Worm (Caenorhabditis elegans) whole organism, L4 larva: ENCODE results near the gene erfa-1.

Experiments used
- ceh-32 ChIP-seq: sonication (generic microtip); optimal IDR thresholded peaks from 2 replicates; lab custom pipeline; 2016; ENCODE audit warnings: mild to moderate bottlenecking, missing genetic modification characterization, missing compliant biosample characterization; ENCODE audit not compliant: poor library complexity
- mdl-1 ChIP-seq, 2 experiments: fragments of 150-350 bp in 1 of 2; sonication (generic microtip) in 1 of 2; optimal IDR thresholded peaks; 2 replicates each; lab custom pipeline; 2014 to 2017; ENCODE audit warnings: missing biosample characterization in 2 of 2, missing genetic modification characterization in 2 of 2
- spr-1 ChIP-seq: sonication (generic microtip); optimal IDR thresholded peaks from 2 replicates; lab custom pipeline; 2016; ENCODE audit warnings: mild to moderate bottlenecking, missing genetic modification characterization, missing compliant biosample characterization
- unc-130 ChIP-seq: sonication (generic microtip); optimal IDR thresholded peaks from 2 replicates; lab custom pipeline; 2016; ENCODE audit warnings: missing genetic modification reagents, missing genetic modification characterization, missing compliant biosample characterization
- ztf-7 ChIP-seq: fragments of 150-350 bp; optimal IDR thresholded peaks from 2 replicates; lab custom pipeline; 2014; ENCODE audit warnings: missing biosample characterization, missing genetic modification characterization

DNA sequence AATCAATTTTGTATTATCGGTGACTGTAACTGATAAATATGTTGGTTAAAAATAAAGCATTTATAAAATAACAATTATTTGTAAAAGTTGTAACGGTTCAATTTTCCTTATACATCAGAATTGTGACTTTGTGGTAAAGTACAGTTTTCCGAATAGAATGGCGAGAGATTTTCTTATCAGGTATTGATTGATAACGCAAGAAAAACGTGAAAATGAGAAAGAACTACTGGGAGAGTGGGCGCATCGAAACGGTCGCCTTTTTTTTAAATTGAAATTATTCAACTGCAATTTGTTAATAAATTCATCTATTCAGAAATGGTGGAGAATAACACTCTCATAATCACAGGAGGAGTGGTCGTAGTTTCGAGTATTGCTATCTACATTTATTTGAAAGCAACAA, 2.4 kb downstream of the erfa-1 start, which contains the start of gene hpo-19:
- TF ChIP-seq ztf-7 (tag; lab: Kevin White, UChicago) (no peak), mdl-1 (tag; optimal IDR thresholded peaks at IDR 0.05; lab: Kevin White, UChicago) (no peak), unc-130 (GFP tag; lab: Kevin White, UChicago) (no peak), spr-1 (tag; lab: Kevin White, UChicago) (no peak), ceh-32 (tag; lab: Kevin White, UChicago) (no peak)
